Fruit fly (Drosophila melanogaster): ENCODE data around the gene beta-Man.
"Not testable (repeated sequence)": the region's sequence is repeated elsewhere in the genome, so short reads cannot be mapped to it uniquely, and the experiment has no call there.

Gene beta-Man

DNA sequence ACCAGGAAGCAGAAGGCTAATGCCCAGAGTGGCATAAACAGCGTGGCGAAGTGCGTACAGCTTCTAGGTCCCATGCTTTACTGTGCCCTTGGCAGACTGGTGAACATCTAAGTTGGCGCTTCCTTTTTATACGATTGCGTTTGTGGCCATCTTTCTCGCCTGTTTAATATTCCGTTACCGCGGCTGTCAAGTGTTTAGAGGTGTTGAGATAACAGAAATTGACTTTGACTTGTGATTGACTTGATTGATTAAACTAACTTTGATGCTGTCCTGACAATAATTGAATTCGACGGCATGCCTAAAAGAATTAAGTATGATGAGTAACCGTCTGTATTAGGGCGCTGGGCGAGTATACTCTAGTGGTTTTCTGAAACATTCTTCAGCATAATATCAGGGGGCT is 6.8 kb upstream of the beta-Man start, which contains the start of gene Dsk:
Gene Dsk (minus strand): TSS at position 101 of the 400 bp plus-strand sequence.
- TF ChIP-seq dac (GFP tag; optimal IDR thresholded peaks at IDR 0.05) (no peak), Sox15 (GFP tag; optimal IDR thresholded peaks at IDR 0.05) (no peak), CG8319 (GFP tag; optimal IDR thresholded peaks at IDR 0.05) (no peak), Hr39 (GFP tag; optimal IDR thresholded peaks at IDR 0.05) (no peak), CG6808 (GFP tag; optimal IDR thresholded peaks at IDR 0.05) (no peak), svp (GFP tag) (no peak), CG7368 (GFP tag; optimal IDR thresholded peaks at IDR 0.05) (no peak), Hr38 (GFP tag; optimal IDR thresholded peaks at IDR 0.05) (no peak), CG31627 (GFP tag; optimal IDR thresholded peaks at IDR 0.05) (no peak), CG10669 (GFP tag; optimal IDR thresholded peaks at IDR 0.05) (no peak), Gug (GFP tag; IDR thresholded peaks at IDR 0.05) (no peak), CG34406 (GFP tag; optimal IDR thresholded peaks at IDR 0.05) (no peak), CG6854 (GFP tag; optimal IDR thresholded peaks at IDR 0.05) (no peak), topi (GFP tag; optimal IDR thresholded peaks at IDR 0.05) (no peak)

DNA sequence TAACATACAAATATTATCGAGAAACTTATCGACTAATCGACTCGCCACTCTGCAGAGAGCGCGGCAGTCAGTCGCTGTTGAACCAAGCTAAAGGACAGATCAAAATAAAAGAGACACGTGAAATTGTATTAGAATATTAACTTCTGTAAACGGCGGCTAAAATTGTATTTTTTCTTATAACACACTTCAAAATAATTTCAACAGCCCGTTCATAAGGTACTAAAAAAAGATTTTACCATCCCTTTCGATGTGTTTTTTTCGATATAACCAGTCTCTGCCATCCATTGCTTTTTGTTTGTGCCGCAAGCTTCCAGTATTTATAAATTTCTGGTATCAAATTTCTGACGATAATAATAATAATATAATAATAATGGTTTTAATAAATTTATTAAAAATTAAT is 14.5 kb downstream of the beta-Man start, which contains the start of gene aux:
Gene aux (plus strand): TSS at position 301 of the 400 bp plus-strand sequence.
- not testable (repeated sequence) for TF ChIP-seq Ets21C, CG10631, Blimp-1 (GFP tag; optimal IDR thresholded peaks at IDR 0.05)

DNA sequence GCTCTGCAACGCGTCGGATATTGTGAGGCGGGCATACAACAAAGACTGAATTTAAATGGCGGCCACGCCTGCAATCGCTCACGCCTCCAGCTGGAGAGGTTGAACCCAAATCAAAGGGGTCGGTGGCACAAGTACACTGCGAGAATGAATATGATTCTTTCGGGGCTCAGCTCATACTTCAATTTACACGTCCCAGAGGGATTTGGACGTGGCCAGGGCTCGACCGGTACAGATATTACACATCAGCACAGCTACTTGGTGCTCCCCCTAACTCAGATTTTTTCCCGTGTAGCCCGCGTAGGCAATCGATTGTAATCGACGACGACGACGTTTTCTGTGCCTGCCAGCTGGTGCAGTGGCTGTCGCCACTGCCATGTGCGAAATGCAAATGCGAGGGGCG is 17.0 kb downstream of the beta-Man start:
- TF ChIP-seq Ets96B (tag; optimal IDR thresholded peaks at IDR 0.05), result peak; percentile 89
- peak; percentile 88 for TF ChIP-seq CG8119 (GFP tag; IDR thresholded peaks at IDR 0.05)
- TF ChIP-seq pdm3 (GFP tag; optimal IDR thresholded peaks at IDR 0.05), result peak; percentile 89
- TF ChIP-seq esn (GFP tag; optimal IDR thresholded peaks at IDR 0.05), result peak; percentile 81
- peak; percentile 65 for TF ChIP-seq CG16779 (tag; optimal IDR thresholded peaks at IDR 0.05)
- TF ChIP-seq eg (GFP tag; IDR thresholded peaks at IDR 0.05), result peak; percentile 95
- peak; percentile 77 for TF ChIP-seq CG34406 (GFP tag; optimal IDR thresholded peaks at IDR 0.05)
- TF ChIP-seq CG6854 (GFP tag; optimal IDR thresholded peaks at IDR 0.05), result peak; percentile 47
- TF ChIP-seq Blimp-1 (GFP tag; optimal IDR thresholded peaks at IDR 0.05), result no peak
- peak; percentile 77 for TF ChIP-seq CG8632 (GFP tag; optimal IDR thresholded peaks at IDR 0.05)
- peak; percentile 54 to 84 for TF ChIP-seq salr (GFP tag; optimal IDR thresholded peaks at IDR 0.05)
- peak; percentile 88 for TF ChIP-seq Hr39 (GFP tag; optimal IDR thresholded peaks at IDR 0.05)
- peak; percentile 80 for TF ChIP-seq CG4318 (GFP tag; optimal IDR thresholded peaks at IDR 0.05)
- TF ChIP-seq fd59A (GFP tag; optimal IDR thresholded peaks at IDR 0.05), result peak; percentile 88
- TF ChIP-seq Eip78C (GFP tag), result peak; percentile 96
- peak; percentile 92 for TF ChIP-seq cyc (GFP tag; optimal IDR thresholded peaks at IDR 0.05)
- TF ChIP-seq fkh (GFP tag; optimal IDR thresholded peaks at IDR 0.05), result no peak
- peak; percentile 74 for TF ChIP-seq CG11762 (GFP tag; optimal IDR thresholded peaks at IDR 0.05; ENCODE audit: insufficient read depth)
- peak; percentile 55 for TF ChIP-seq fd85E (GFP tag; optimal IDR thresholded peaks at IDR 0.05)
- TF ChIP-seq Gug (GFP tag; IDR thresholded peaks at IDR 0.05), result peak; percentile 90
- peak; percentile 76 for TF ChIP-seq Smox (GFP tag; optimal IDR thresholded peaks at IDR 0.05)
- TF ChIP-seq CG6276 (GFP tag; optimal IDR thresholded peaks at IDR 0.05), result peak; percentile 73
- TF ChIP-seq lz (GFP tag; optimal IDR thresholded peaks at IDR 0.05), result peak; percentile 87
- peak; percentile 90 for TF ChIP-seq CG15336 (GFP tag; IDR thresholded peaks at IDR 0.05)
- peak; percentile 87 for TF ChIP-seq CG3032 (tag; optimal IDR thresholded peaks at IDR 0.05)
- TF ChIP-seq Eip75B (GFP tag; optimal IDR thresholded peaks at IDR 0.05), result peak; percentile 91
- TF ChIP-seq Sox102F (GFP tag; optimal IDR thresholded peaks at IDR 0.05), result peak; percentile 73
- TF ChIP-seq CG10669 (GFP tag; optimal IDR thresholded peaks at IDR 0.05), result peak; percentile 88
- TF ChIP-seq CG10631 (GFP tag; optimal IDR thresholded peaks at IDR 0.05), result peak; percentile 85
- TF ChIP-seq Met (GFP tag; optimal IDR thresholded peaks at IDR 0.05), result peak; percentile 77
- peak; percentile 83 for TF ChIP-seq dac (GFP tag; optimal IDR thresholded peaks at IDR 0.05)
- TF ChIP-seq Hr38 (GFP tag; optimal IDR thresholded peaks at IDR 0.05), result peak; percentile 52
- peak; percentile 80 for TF ChIP-seq CG9139 (GFP tag; optimal IDR thresholded peaks at IDR 0.05)
- TF ChIP-seq spab (GFP tag; optimal IDR thresholded peaks at IDR 0.05), result peak; percentile 87
- TF ChIP-seq achi (GFP tag; optimal IDR thresholded peaks at IDR 0.05), result peak; percentile 84
- TF ChIP-seq CG32006 (GFP tag; optimal IDR thresholded peaks at IDR 0.05), result peak; percentile 87
- peak; percentile 92 for TF ChIP-seq OdsH (GFP tag; optimal IDR thresholded peaks at IDR 0.05)
- TF ChIP-seq Ets21C (GFP tag; optimal IDR thresholded peaks at IDR 0.05), result peak; percentile 73
- peak; percentile 92 for TF ChIP-seq CG11902 (GFP tag; optimal IDR thresholded peaks at IDR 0.05)

All from whole organism, prepupa.